Worm (Caenorhabditis elegans): ENCODE data around the gene aman-2.

The aman-2 gene

DNA sequence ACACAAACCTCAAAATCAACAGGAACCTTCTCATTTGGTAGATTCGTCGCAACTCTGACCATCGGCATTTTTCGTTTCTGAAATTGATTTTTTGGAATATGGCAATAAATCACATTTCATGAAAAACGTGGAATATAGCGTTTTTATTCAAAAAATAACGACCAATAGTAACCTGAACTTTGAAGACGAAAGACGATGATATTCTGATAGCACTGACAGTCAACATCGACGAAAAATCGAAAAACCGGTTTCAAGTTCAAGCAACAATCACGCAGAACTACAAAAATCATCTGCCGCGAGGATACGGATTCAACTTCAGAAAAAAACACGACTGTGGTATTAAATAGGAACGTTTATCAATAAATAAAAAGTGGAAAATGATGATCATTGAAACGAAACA lies 45.1 kb upstream of the aman-2 start, which contains the start of gene mif-2:
TSS of gene mif-2 (minus strand) at position 281 of the 400 bp plus-strand sequence.
- TF ChIP-seq pha-4 (tag; optimal IDR thresholded peaks at IDR 0.05), result no peak
- no peak for TF ChIP-seq zag-1 (tag; optimal IDR thresholded peaks at IDR 0.05)
- TF ChIP-seq elt-2 (tag; optimal IDR thresholded peaks at IDR 0.05), result no peak
- TF ChIP-seq unc-39 (tag; optimal IDR thresholded peaks at IDR 0.05), result no peak
- TF ChIP-seq nhr-43 (tag; optimal IDR thresholded peaks at IDR 0.05; ENCODE audit: poor library complexity, severe bottlenecking), result no peak
- TF ChIP-seq ceh-16 (tag; optimal IDR thresholded peaks at IDR 0.05), result no peak

DNA sequence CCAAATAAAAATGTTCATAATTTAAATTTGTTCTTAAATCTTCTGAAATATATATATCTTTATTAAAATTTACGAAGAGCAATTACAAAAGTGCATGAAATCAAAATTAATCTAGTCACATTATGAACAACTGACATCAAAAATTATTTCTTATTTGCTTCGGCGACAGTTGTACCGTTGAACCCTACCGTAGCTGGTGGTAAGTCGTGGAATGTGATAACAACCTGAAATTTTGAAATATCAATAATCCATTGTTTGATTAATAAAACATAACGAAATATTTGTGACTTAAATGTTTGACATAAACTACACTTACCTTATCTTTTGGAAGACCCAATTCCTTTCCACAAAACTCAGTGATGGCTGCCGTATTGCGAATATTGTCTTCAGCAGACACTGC lies 43.7 kb upstream of the aman-2 start:
- TF ChIP-seq nfya-1 (tag; optimal IDR thresholded peaks at IDR 0.05; ENCODE audit: insufficient read depth) (no peak), lsy-12 (tag; optimal IDR thresholded peaks at IDR 0.05) (no peak), aly-2 (tag; optimal IDR thresholded peaks at IDR 0.05) (no peak), elt-3 (tag; optimal IDR thresholded peaks at IDR 0.05) (no peak), unc-39 (tag; optimal IDR thresholded peaks at IDR 0.05) (no peak), pha-4 (tag; optimal IDR thresholded peaks at IDR 0.05) (no peak), R02D3.7 (tag; optimal IDR thresholded peaks at IDR 0.05) (no peak), nhr-237 (tag; optimal IDR thresholded peaks at IDR 0.05) (no peak), elt-2 (tag; optimal IDR thresholded peaks at IDR 0.05) (peak; percentile 91), lin-15B (tag; optimal IDR thresholded peaks at IDR 0.05) (no peak), jun-1 (tag; optimal IDR thresholded peaks at IDR 0.05) (peak; percentile 68), nhr-43 (tag; optimal IDR thresholded peaks at IDR 0.05; ENCODE audit: poor library complexity, severe bottlenecking) (no peak), pqm-1 (tag; optimal IDR thresholded peaks at IDR 0.05) (peak; percentile 85), ceh-9 (tag; optimal IDR thresholded peaks at IDR 0.05) (no peak), skn-1 (tag; optimal IDR thresholded peaks at IDR 0.05) (no peak)

DNA sequence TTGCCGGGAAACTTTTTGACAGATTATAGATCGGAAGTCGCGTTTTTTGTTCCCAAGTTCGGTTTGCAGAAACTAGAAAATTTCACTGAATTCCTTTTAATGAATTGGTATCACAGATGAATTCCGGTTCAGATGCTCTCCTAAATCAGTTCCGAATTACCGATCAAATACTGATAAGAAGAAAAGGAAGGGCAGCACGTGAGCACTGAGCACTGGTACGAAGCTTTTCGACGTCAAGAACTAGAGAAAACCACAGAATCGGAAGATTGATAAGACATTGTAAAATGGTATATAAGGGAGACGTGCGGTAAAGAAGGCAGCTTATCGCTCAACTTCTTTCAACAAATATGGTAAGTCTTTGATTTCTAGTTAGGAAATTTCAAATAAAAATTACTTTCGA lies 42.2 kb upstream of the aman-2 start, which contains the start of gene cpr-1:
TSS of gene cpr-1 (plus strand) at position 319 of the 400 bp plus-strand sequence.
- TF ChIP-seq pqm-1 (tag; optimal IDR thresholded peaks at IDR 0.05) (peak; percentile 86), fkh-10 (GFP tag; optimal IDR thresholded peaks at IDR 0.05) (no peak), ceh-16 (tag; optimal IDR thresholded peaks at IDR 0.05) (no peak), pha-4 (tag; optimal IDR thresholded peaks at IDR 0.05) (peak; percentile 21), elt-2 (tag; optimal IDR thresholded peaks at IDR 0.05) (peak; percentile 99), jun-1 (tag; optimal IDR thresholded peaks at IDR 0.05) (peak; percentile 71)

DNA sequence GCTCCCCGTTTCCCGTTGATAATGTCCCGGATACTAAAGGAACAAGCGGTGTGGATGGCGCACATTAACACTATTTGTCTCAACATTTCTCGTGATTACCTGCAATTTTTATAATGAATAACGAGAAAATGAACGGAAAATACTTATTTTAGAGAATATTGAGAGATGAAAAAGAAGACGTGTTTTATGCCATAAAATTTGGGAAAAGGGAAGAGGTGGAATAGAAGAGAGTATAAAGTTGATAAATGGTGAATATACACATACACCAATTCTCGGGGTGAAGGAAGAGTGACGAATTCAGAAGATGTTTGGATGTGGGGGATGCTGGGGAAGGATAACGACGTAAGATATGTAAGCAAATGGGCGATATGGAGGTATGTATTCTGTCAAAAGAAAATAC lies 31.7 kb upstream of the aman-2 start, which contains the start of gene F58H1.7:
TSS of gene F58H1.7 (minus strand) at position 101 of the 400 bp plus-strand sequence.
- no peak for TF ChIP-seq nfya-1 (tag; optimal IDR thresholded peaks at IDR 0.05; ENCODE audit: insufficient read depth)
- no peak for TF ChIP-seq lsy-12 (tag; optimal IDR thresholded peaks at IDR 0.05)
- no peak for TF ChIP-seq unc-62 (GFP tag; optimal IDR thresholded peaks at IDR 0.05)

DNA sequence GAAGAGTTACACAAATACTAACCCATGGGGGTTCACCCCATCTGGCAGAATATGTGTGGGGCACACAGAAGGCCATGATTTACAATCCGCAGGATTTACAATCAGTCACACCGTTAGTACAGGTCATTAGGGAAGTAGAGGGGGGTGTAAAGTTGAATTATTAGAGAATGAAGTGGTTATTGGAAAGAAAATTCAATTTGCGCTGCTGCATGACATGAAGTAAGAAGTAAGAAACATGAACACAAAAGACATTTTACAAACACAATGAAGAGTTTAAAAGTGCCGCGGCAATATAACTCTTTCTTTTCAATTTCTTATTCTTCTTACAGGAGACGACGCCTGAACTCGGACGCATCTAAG lies 27.8 kb upstream of the aman-2 start:
- no peak for TF ChIP-seq lin-39 (tag; optimal IDR thresholded peaks at IDR 0.05)
- TF ChIP-seq sea-2 (GFP tag; optimal IDR thresholded peaks at IDR 0.05), result no peak
- peak; percentile 28 for TF ChIP-seq fkh-10 (GFP tag; optimal IDR thresholded peaks at IDR 0.05)
- no peak for TF ChIP-seq skn-1 (tag; optimal IDR thresholded peaks at IDR 0.05)
- TF ChIP-seq ama-1 (optimal IDR thresholded peaks at IDR 0.05), result no peak
- no peak for TF ChIP-seq ztf-4 (tag; optimal IDR thresholded peaks at IDR 0.05)

DNA sequence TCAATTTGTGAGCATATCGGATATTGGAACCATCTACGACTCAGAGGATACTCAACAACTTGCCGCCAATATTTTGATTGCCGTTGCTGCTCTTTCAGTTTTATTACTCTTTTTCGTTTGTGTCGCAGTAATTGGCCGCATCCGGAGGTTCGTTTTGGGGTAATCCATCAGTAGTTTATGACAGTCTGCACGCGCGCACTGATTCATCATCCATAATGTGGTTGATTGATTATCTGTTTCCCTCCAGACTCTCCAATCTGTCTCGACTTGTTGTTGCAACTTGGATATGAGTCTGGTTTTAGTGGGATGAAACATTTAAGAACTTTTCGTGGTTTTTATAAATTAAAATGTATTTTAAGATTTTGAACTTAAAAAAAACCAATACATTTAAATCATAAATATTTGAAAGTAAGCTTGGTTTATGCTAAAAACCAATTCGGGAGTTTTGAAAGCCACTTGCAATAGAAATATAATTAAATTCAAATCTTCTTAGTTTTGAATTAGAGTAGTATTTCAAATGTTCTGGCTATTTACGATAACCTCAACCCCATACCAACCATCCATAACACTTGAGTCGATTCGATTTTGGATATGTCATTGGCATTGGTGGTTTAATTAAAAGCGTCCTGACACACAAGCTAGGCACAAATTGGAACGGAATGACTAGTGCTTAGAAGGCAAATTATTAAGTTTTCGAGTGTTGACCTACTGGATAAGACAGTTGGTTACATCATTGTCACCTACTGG lies 27.2 kb upstream of the aman-2 start:
- TF ChIP-seq unc-62 (GFP tag; optimal IDR thresholded peaks at IDR 0.05) (no peak), ZK546.5 (tag; optimal IDR thresholded peaks at IDR 0.05) (no peak), nhr-11 (tag; optimal IDR thresholded peaks at IDR 0.05) (no peak), nfya-1 (tag; optimal IDR thresholded peaks at IDR 0.05; ENCODE audit: insufficient read depth) (no peak), sea-2 (GFP tag; optimal IDR thresholded peaks at IDR 0.05) (no peak), nhr-12 (tag; optimal IDR thresholded peaks at IDR 0.05) (no peak), nhr-76 (tag; optimal IDR thresholded peaks at IDR 0.05) (no peak), lin-39 (tag; optimal IDR thresholded peaks at IDR 0.05) (peak; percentile 38)
